Fruit fly (Drosophila melanogaster) whole organism, pupa: ENCODE measurements around the gene Usp5.

Experiments used
- CG10348 ChIP-seq: fragments of 200-800 bp; sonication (Bioruptor generic); IDR thresholded peaks from 2 replicates; pipeline ENCODE4 v1.3.6; 2022; ENCODE audit warnings: missing biosample characterization, missing genetic modification characterization
- CG13204 ChIP-seq: fragments of 200-800 bp; sonication (Bioruptor generic); optimal IDR thresholded peaks from 2 replicates; lab custom pipeline; 2018; ENCODE audit warnings: missing biosample characterization, mild to moderate bottlenecking, missing genetic modification characterization, moderate library complexity
- CG34367 ChIP-seq: fragments of 200-800 bp; sonication (Bioruptor generic); optimal IDR thresholded peaks from 2 replicates; lab custom pipeline; 2018; ENCODE audit warnings: missing biosample characterization, mild to moderate bottlenecking, missing genetic modification characterization
- CG4496 ChIP-seq: fragments of 200-800 bp; sonication (Bioruptor generic); IDR thresholded peaks from 3 replicates; pipeline ENCODE4 v1.3.6; 2022; ENCODE audit warnings: missing biosample characterization, missing genetic modification characterization
- CG8159 ChIP-seq: fragments of 200-800 bp; sonication (Bioruptor generic); optimal IDR thresholded peaks from 3 replicates; lab custom pipeline; 2018; ENCODE audit warnings: missing biosample characterization, mild to moderate bottlenecking, missing genetic modification characterization, moderate library complexity
- Pif1A ChIP-seq: fragments of 200-800 bp; sonication (Bioruptor generic); optimal IDR thresholded peaks from 3 replicates; lab custom pipeline; 2016; ENCODE audit warnings: missing biosample characterization, missing genetic modification characterization
- Pif1B ChIP-seq: fragments of 200-800 bp; sonication (Bioruptor generic); optimal IDR thresholded peaks from 3 replicates; lab custom pipeline; 2016; ENCODE audit warnings: missing biosample characterization, missing genetic modification characterization
- fd96Ca ChIP-seq: fragments of 200-800 bp; sonication (Bioruptor generic); IDR thresholded peaks from 3 replicates; pipeline ENCODE4 v1.3.6; 2022; ENCODE audit warnings: missing biosample characterization, missing genetic modification characterization

DNA sequence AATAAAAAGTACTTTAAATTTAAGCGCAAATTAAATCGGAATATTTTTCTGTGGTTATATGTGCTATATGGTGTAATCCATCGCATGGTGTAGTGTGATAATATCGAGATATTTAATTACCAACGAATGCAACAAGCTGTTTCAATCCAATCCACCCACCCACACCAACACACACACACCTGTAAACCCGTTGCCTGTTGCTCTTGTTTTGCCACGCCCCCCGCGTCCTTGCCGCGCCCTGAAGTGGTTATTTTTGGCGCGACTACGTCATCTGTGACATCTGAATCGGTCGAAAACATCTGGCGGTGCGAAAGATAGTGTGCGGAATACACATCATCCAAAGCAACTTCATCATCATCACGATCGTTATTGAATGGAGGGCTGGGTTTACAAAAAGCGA is 17.2 kb upstream of the Usp5 start:
- no peak for TF ChIP-seq CG4496 (GFP tag; lab: Robert Waterston, UW)
- no peak for TF ChIP-seq CG34367 (tag; lab: Kevin White, UChicago)
- no peak for TF ChIP-seq Pif1A (GFP tag; lab: Kevin White, UChicago)
- TF ChIP-seq CG8159 (tag; lab: Kevin White, UChicago) = no peak
- TF ChIP-seq CG10348 (GFP tag; lab: Robert Waterston, UW) = no peak
- no peak for TF ChIP-seq CG13204 (GFP tag; lab: Kevin White, UChicago)
- no peak for TF ChIP-seq Pif1B
- no peak for TF ChIP-seq fd96Ca (GFP tag; lab: Robert Waterston, UW)
